Fruit fly (Drosophila melanogaster) whole organism: ENCODE data around the gene CG11294.

Experiments
- Dll ChIP-seq: fragments of >200 bp; optimal IDR thresholded peaks from 2 replicates; lab custom pipeline; 2017
- pan ChIP-seq: fragments of >200 bp; optimal IDR thresholded peaks from 2 replicates; lab custom pipeline; 2017
- psq ChIP-seq: fragments of >200 bp; optimal IDR thresholded peaks from 2 replicates; lab custom pipeline; 2017
- usp ChIP-seq: fragments of >200 bp; optimal IDR thresholded peaks from 2 replicates; lab custom pipeline; 2017; ENCODE audit warnings: missing biosample characterization, missing genetic modification characterization, mixed read lengths

DNA sequence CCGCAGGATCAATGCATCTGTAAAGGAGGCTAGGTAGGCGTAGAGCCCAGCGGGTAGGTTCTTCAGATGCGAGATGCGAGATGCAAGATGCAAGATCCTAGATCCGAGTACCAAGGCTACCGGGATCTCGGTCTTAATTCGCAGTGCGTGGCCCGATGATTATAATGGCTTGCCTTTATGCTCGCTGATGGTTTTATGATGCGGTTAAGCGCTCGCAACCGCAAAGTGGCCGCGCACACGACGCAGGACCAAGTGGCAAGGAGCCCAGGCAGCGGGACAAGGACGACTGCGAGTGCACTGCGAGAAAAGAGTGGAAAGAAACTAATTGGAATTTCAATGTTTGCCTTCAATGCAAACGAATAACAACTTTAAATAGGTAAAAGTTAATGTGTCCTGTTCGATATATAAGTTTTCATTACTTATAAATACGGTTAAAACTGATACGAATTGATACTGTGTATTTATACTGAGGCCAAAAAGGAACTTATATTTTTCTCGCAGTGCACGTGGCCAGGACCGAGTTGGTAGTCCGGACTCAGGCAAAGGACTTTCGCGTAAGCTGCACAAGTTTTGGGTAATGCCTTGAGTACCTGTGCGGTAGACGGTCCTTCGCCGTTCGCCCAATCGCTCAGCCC lies 39.3 kb downstream of the CG11294 start:
- TF ChIP-seq psq (lab: Kevin White, UChicago) (no peak), usp (GFP tag; lab: Kevin White, UChicago) (no peak), pan (lab: Kevin White, UChicago) (no peak), Dll (lab: Kevin White, UChicago) (no peak)
